Worm (Caenorhabditis elegans) whole organism, dauer: ENCODE results near the gene spe-26.

Experiments used
- unc-62 ChIP-seq: sonication (generic microtip); optimal IDR thresholded peaks from 2 replicates; lab custom pipeline; 2017; ENCODE audit warnings: missing biosample characterization, missing genetic modification reagents, missing genetic modification characterization

spe-26 gene

ce11 chrIV:10398244-10398643, 6.5 kb upstream of the spe-26 start:
- TF ChIP-seq unc-62 (GFP tag; lab: Kevin White, UChicago): no peak

ce11 chrIV:10396827-10397226, 5.1 kb upstream of the spe-26 start:
- no peak for TF ChIP-seq unc-62 (GFP tag; lab: Kevin White, UChicago)

DNA sequence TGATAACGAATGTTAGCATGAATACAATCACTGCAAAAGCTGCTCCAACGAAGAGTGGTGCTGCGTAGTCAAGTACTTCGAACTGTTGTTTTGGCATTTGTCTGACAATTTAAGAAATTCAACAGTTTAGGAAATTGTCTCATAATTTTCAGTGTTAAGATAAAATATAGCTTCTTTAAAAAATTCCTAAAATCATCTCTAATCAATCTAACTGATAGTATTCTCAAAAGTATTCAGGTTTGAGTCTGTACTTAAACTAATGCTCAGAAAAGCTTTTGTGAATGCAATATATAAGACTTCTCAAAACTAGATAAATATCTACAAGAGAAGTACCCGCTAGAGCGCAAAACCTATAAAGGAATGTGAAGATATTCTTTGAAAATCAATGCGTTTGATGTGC, 3.1 kb upstream of the spe-26 start, which contains the start of gene R10H10.4:
R10H10.4 (minus strand) TSS at position 101 of the 400 bp plus-strand sequence.
- no peak for TF ChIP-seq unc-62 (GFP tag; lab: Kevin White, UChicago)

ce11 chrIV:10388263-10388662, 3.5 kb downstream of the spe-26 start, which contains the start of gene R10H10.3:
Gene R10H10.3, plus strand, starts transcription at chrIV:10388505.
- no peak for TF ChIP-seq unc-62 (GFP tag; lab: Kevin White, UChicago)

DNA sequence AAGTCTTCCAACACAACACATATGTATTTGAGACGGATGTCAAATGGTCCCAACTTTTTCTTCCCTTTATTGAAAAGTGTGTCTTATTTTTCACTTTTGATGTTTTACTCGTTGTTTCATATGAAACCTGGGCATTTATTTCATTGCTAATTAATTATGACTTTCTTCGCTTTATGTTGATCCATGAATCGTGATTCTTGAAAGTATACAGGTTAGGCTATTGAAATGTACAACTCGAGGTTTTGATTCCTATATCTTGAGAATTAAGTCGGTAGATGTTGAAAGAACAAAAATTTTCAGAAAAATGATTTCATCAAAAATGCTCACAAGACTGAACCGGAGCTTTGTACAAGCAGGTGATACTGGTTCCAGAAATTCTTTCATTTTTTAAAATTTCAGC, 4.6 kb downstream of the spe-26 start, which contains the start of gene nfu-1:
nfu-1 (plus strand) TSS at position 301 of the 400 bp plus-strand sequence.
- TF ChIP-seq unc-62 (GFP tag; lab: Kevin White, UChicago): no peak

DNA sequence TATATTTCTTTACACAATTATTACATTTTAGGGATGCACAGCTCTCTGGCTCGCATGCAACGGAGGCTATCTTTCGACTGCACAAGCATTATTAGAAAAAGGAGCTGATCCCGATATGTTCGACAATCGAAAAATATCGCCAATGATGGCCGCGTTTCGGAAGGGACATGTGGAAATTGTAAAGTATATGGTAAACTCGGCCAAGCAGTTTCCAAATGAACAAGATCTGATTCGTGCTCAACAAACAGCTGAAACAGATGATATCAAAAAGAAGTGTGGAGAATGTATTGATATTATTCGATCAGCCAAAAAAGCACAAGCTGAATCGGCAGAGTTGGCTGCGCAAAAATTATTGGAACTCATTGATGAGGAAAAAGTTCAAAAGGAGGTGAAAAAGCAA, 8.8 kb downstream of the spe-26 start:
- no peak for TF ChIP-seq unc-62 (GFP tag; lab: Kevin White, UChicago)

DNA sequence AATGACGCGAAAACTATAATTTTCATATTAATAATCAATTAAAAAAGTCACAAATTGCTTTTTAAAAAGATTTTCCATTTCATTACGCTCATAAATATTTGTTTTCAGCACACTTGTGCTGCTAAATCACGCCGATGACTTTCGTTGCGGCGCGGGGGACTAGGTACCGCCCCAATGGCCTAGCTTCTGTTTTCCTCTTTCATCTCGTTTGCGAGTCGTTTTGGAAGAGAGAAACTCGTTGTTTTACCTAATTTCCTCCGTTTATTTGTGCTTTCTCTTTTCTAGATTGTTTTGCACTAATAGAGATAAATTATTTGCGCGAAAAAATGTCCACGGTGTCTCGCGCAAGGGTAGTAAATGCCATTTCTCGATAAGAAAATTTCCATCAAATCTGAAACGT, 10.7 kb downstream of the spe-26 start:
- no peak for TF ChIP-seq unc-62 (GFP tag; lab: Kevin White, UChicago)

DNA sequence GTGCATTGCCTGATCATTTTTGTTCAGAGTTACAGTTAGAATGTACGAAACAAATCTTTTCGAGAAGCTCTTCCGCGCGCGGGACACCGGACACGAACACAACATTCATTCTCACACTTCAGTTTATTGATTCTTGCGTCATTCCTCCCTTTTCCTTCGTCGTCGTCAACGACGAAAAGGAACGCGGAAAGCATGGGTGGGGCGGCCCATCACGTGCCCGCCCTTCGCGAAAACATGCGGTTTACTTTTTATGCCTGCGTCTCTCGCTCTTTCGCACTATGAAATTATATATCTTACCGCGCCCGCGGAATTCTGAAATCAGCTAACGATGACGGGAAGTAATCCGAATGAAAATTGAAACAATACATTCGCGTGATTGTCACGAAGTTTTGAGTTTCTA, 11.1 kb downstream of the spe-26 start:
- no peak for TF ChIP-seq unc-62 (GFP tag; lab: Kevin White, UChicago)

DNA sequence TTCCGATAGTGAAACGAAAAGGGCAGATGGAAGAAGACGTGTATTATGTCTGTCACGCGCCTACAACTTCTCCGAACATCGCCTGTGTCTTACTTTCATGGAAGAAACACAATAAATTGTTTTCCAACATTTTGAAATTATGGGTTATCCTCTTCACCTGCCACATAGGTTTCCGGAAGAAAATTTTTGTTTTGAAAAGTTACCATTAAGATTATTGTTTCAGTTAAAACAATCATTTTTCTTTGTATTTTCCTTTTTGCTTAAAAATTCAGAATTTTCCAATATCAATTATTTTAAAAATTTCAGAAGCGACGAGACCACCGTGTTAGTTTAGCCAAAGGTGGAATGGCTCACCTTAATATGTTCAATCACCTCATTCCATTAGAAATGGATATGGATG, 17.1 kb downstream of the spe-26 start, which contains the start of gene mask-1:
mask-1 (plus strand) TSS at position 301 of the 400 bp plus-strand sequence.
- TF ChIP-seq unc-62 (GFP tag; lab: Kevin White, UChicago): no peak

DNA sequence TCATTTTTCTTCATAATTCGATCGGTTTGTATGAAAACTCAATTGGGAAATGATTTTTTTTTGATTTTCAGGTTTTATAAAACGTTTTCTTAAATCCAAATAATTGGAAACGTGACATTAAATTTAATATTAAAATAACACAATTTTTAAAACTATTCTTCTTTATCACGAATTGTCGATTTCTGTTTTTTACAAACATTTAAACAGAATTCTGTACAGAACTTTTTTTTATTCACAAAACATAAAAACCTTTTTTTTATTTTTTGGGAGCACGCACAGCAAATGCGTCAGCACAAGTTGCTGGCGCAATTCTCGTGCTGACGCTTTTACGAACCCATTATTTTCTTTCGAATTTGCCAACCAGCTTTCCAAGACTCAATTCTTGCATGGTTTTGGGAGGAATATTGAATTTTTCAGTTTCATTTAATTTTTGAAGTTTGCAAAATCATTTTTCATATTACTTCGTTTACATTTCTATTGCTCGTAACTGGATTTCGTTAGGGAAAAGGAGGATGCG, 17.9 kb downstream of the spe-26 start, which contains the start of gene mpz-5:
mpz-5 (minus strand) TSS at position 51 of the 517 bp plus-strand sequence.
- TF ChIP-seq unc-62 (GFP tag; lab: Kevin White, UChicago): no peak

- TF ChIP-seq unc-62 (GFP tag; lab: Kevin White, UChicago): no peak
Observed at ce11 chrIV:10368326-10368725, 23.4 kb downstream of the spe-26 start, which contains the start of gene iars-1. Gene iars-1, plus strand, starts transcription at chrIV:10368601.

DNA sequence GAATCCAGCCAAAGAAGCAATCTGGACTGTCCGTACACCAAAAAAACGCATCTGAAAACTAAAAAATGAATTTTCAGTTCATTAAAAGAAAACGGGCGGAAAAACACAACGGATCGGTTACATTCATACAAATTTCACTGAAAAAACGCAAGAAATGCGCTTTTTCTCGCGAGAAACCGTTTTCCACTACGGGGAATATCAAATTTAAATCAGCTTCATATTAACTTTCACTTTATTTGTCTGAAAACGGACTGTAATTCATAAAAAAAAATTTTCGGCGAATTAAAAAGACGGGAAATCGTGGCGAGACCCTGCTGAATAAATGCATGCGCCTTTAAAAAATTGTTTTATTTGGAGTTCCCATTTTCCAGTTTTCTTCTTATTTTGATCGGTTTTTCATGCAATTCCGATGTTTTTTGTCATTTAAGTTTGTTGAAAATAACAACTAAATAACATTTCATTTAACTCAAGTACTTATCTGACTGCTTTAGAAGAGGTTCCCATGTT, 23.9 kb downstream of the spe-26 start, which contains the start of gene pges-2:
pges-2 (minus strand) TSS at position 51 of the 507 bp plus-strand sequence.
- TF ChIP-seq unc-62 (GFP tag; lab: Kevin White, UChicago): no peak

ce11 chrIV:10366018-10366417, 25.7 kb downstream of the spe-26 start, which contains the start of gene sir-2.1:
Gene sir-2.1, minus strand, starts transcription at chrIV:10366229.
- TF ChIP-seq unc-62 (GFP tag; lab: Kevin White, UChicago): no peak

ce11 chrIV:10360336-10360735, 31.4 kb downstream of the spe-26 start, which contains the start of gene ugt-59:
Gene ugt-59, plus strand, starts transcription at chrIV:10360636.
- TF ChIP-seq unc-62 (GFP tag; lab: Kevin White, UChicago): no peak

- TF ChIP-seq unc-62 (GFP tag; lab: Kevin White, UChicago): no peak
Observed at ce11 chrIV:10357842-10358241, 33.9 kb downstream of the spe-26 start, which contains the start of gene gkow-1. Gene gkow-1, plus strand, starts transcription at chrIV:10358142.

- no peak for TF ChIP-seq unc-62 (GFP tag; lab: Kevin White, UChicago)
Observed at ce11 chrIV:10357072-10357471, 34.7 kb downstream of the spe-26 start, which contains the start of gene R11A8.1. Gene R11A8.1, minus strand, starts transcription at chrIV:10357172.

- no peak for TF ChIP-seq unc-62 (GFP tag; lab: Kevin White, UChicago)
Observed at ce11 chrIV:10352243-10352642, 39.5 kb downstream of the spe-26 start, which contains the start of gene Y43C5B.2. Gene Y43C5B.2, minus strand, starts transcription at chrIV:10352343.
